Fruit fly (Drosophila melanogaster) whole organism, adult: Measurements from ENCODE around the gene mxc.

Experiments
- CG12768 ChIP-seq: fragments of 200-800 bp; sonication (Bioruptor generic); optimal IDR thresholded peaks from 2 replicates; lab custom pipeline; 2017; ENCODE audit warnings: missing biosample characterization, missing genetic modification characterization, mild to moderate bottlenecking, moderate library complexity, missing genetic modification reagents
- CG5204 ChIP-seq: fragments of 200-800 bp; sonication (Bioruptor generic); optimal IDR thresholded peaks from 2 replicates; lab custom pipeline; 2016; ENCODE audit warnings: missing biosample characterization, missing genetic modification characterization
- bab1 ChIP-seq: fragments of 200-800 bp; sonication (Bioruptor generic); optimal IDR thresholded peaks from 3 replicates; lab custom pipeline; 2019; ENCODE audit warnings: missing biosample characterization, mild to moderate bottlenecking, missing genetic modification characterization, moderate library complexity
- cic ChIP-seq: fragments of 200-800 bp; sonication (Bioruptor generic); optimal IDR thresholded peaks from 2 replicates; lab custom pipeline; 2017; ENCODE audit warnings: missing biosample characterization, mild to moderate bottlenecking, missing genetic modification characterization, moderate library complexity
- ovo ChIP-seq: fragments of 200-800 bp; sonication (Bioruptor generic); optimal IDR thresholded peaks from 2 replicates; lab custom pipeline; 2016; ENCODE audit warnings: missing biosample characterization, missing genetic modification characterization

DNA sequence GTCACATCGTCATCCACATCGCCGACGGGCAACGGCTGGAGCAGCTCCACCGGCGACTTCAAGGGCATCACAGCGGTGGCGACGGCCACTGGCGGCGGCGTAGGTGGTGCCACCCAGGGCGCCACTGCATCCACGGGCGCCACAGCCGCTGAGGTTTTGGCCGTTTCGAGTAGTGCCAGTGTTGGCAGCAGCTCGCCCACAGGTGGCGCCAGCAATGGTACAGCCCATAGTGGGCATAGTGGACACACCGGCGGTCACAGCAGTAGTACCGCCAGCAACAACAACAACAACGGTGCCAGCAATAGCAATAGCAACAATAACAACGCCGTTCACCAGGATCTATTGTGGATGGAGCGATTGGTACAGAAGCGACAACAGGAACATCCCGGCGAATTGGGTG is 43.1 kb upstream of the mxc start:
- TF ChIP-seq bab1 (GFP tag; lab: Kevin White, UChicago), result no peak
- no peak for TF ChIP-seq ovo (GFP tag; lab: Kevin White, UChicago)
- TF ChIP-seq cic (GFP tag; lab: Kevin White, UChicago), result no peak
- TF ChIP-seq CG5204 (GFP tag; lab: Kevin White, UChicago), result no peak
- no peak for TF ChIP-seq CG12768 (GFP tag; lab: Kevin White, UChicago)
